Worm (Caenorhabditis elegans) whole organism, L4 larva: ENCODE results near the gene Y49E10.29.

Experiments used
- F49E8.2 ChIP-seq: sonication (generic microtip); optimal IDR thresholded peaks from 2 replicates; lab custom pipeline; 2016; ENCODE audit warnings: missing compliant biosample characterization, mild to moderate bottlenecking, missing genetic modification characterization, borderline replicate concordance
- R02D3.7 ChIP-seq: fragments of 150-350 bp; sonication (generic microtip); optimal IDR thresholded peaks from 3 replicates; lab custom pipeline; 2014; ENCODE audit warnings: missing biosample characterization, missing genetic modification characterization
- T20F7.1 ChIP-seq: fragments of 200-800 bp; sonication (Bioruptor generic); optimal IDR thresholded peaks from 2 replicates; lab custom pipeline; 2018; ENCODE audit warnings: mild to moderate bottlenecking, missing genetic modification characterization, missing compliant biosample characterization
- Y48G9A.11 ChIP-seq: fragments of 200-800 bp; sonication (Bioruptor generic); IDR thresholded peaks from 2 replicates; pipeline ENCODE4 v1.3.6; 2022; ENCODE audit warnings: missing genetic modification reagents, missing genetic modification characterization, missing compliant biosample characterization
- Y75B8A.6 ChIP-seq: fragments of 200-800 bp; sonication (Bioruptor generic); IDR thresholded peaks from 2 replicates; pipeline ENCODE4 v1.3.6; 2022; ENCODE audit warnings: missing genetic modification reagents, missing genetic modification characterization, missing compliant biosample characterization
- aha-1 ChIP-seq: fragments of 150-350 bp; peaks from one replicate; lab custom pipeline; 2014; ENCODE audit warnings: missing biosample characterization, missing genetic modification characterization
- aly-2 ChIP-seq: sonication (generic microtip); optimal IDR thresholded peaks from 2 replicates; lab custom pipeline; 2018; ENCODE audit warnings: missing biosample characterization, missing genetic modification characterization
- ama-1 ChIP-seq: fragments of 150-350 bp; optimal IDR thresholded peaks from 2 replicates; lab custom pipeline; 2014; ENCODE audit warnings: inconsistent platforms, mixed read lengths
- ceh-28 ChIP-seq: fragments of 150-350 bp; optimal IDR thresholded peaks from 2 replicates; lab custom pipeline; 2014; ENCODE audit warnings: missing biosample characterization, missing genetic modification reagents, missing genetic modification characterization
- ceh-32 ChIP-seq: sonication (generic microtip); optimal IDR thresholded peaks from 2 replicates; lab custom pipeline; 2016; ENCODE audit warnings: mild to moderate bottlenecking, missing genetic modification characterization, missing compliant biosample characterization; ENCODE audit not compliant: poor library complexity
- ceh-62 ChIP-seq: sonication (generic microtip); optimal IDR thresholded peaks from 2 replicates; lab custom pipeline; 2017; ENCODE audit warnings: missing biosample characterization, missing genetic modification characterization
- ces-1 ChIP-seq: fragments of 150-350 bp; sonication (generic microtip); optimal IDR thresholded peaks from 4 replicates; lab custom pipeline; 2014; ENCODE audit warnings: missing biosample characterization, missing genetic modification reagents, missing genetic modification characterization
- ctbp-1 ChIP-seq: fragments of 200-800 bp; sonication (Bioruptor generic); IDR thresholded peaks from 2 replicates; pipeline ENCODE4 v1.3.6; 2022; ENCODE audit warnings: missing genetic modification reagents, missing genetic modification characterization, missing compliant biosample characterization
- daf-8 ChIP-seq: fragments of 200-800 bp; sonication (Bioruptor generic); IDR thresholded peaks from 2 replicates; pipeline ENCODE4 v1.3.6; 2022; ENCODE audit warnings: missing genetic modification characterization, missing compliant biosample characterization
- dmd-6 ChIP-seq: fragments of 200-800 bp; sonication (Bioruptor generic); IDR thresholded peaks from 2 replicates; pipeline ENCODE4 v1.3.6; 2022; ENCODE audit warnings: missing genetic modification reagents, missing genetic modification characterization, missing compliant biosample characterization
- dmd-8 ChIP-seq: fragments of 200-800 bp; sonication (Bioruptor generic); IDR thresholded peaks from 2 replicates; pipeline ENCODE4 v1.3.6; 2022; ENCODE audit warnings: missing genetic modification characterization, missing compliant biosample characterization
- dpl-1 ChIP-seq: fragments of 150-350 bp; optimal IDR thresholded peaks from 2 replicates; lab custom pipeline; 2014; ENCODE audit warnings: missing biosample characterization, missing genetic modification reagents, missing genetic modification characterization
- egl-43 ChIP-seq: fragments of 200-800 bp; sonication (Bioruptor generic); IDR thresholded peaks from 2 replicates; pipeline ENCODE4 v1.3.6; 2022; ENCODE audit warnings: missing genetic modification reagents, missing genetic modification characterization, missing compliant biosample characterization
- fos-1 ChIP-seq: fragments of 150-350 bp; optimal IDR thresholded peaks from 2 replicates; lab custom pipeline; 2014; ENCODE audit warnings: missing biosample characterization, missing genetic modification characterization
- gei-8 ChIP-seq: fragments of 200-800 bp; sonication (Bioruptor generic); optimal IDR thresholded peaks from 2 replicates; lab custom pipeline; 2018; ENCODE audit warnings: mild to moderate bottlenecking, missing genetic modification characterization, missing compliant biosample characterization
- hlh-30 ChIP-seq: sonication (generic microtip); optimal IDR thresholded peaks from 2 replicates; lab custom pipeline; 2017; ENCODE audit warnings: antibody characterized with exemption, mild to moderate bottlenecking, missing genetic modification characterization, missing compliant biosample characterization; ENCODE audit not compliant: insufficient read depth
- hmg-1.1 ChIP-seq: fragments of 200-800 bp; sonication (Bioruptor generic); IDR thresholded peaks from 2 replicates; pipeline ENCODE4 v1.3.6; 2022; ENCODE audit warnings: missing genetic modification reagents, missing genetic modification characterization, missing compliant biosample characterization
- lim-7 ChIP-seq: fragments of 200-800 bp; sonication (Bioruptor generic); IDR thresholded peaks from 2 replicates; pipeline ENCODE4 v1.3.6; 2022; ENCODE audit warnings: missing genetic modification characterization, missing compliant biosample characterization
- lin-1 ChIP-seq: fragments of 200-800 bp; sonication (Bioruptor generic); IDR thresholded peaks from 2 replicates; pipeline ENCODE4 v1.3.6; 2022; ENCODE audit warnings: missing genetic modification reagents, missing genetic modification characterization, missing compliant biosample characterization
- lin-15B ChIP-seq: fragments of 150-350 bp; sonication (generic microtip); optimal IDR thresholded peaks from 3 replicates; lab custom pipeline; 2014; ENCODE audit warnings: missing biosample characterization, missing genetic modification characterization
- lin-38 ChIP-seq: fragments of 200-800 bp; sonication (Bioruptor generic); IDR thresholded peaks from 2 replicates; pipeline ENCODE4 v1.3.6; 2022; ENCODE audit warnings: missing genetic modification reagents, missing genetic modification characterization, missing compliant biosample characterization
- lin-39 ChIP-seq: fragments of 150-350 bp; optimal IDR thresholded peaks from 2 replicates; lab custom pipeline; 2014; ENCODE audit warnings: missing biosample characterization, missing genetic modification reagents, missing genetic modification characterization
- lir-3 ChIP-seq: sonication (generic microtip); optimal IDR thresholded peaks from 2 replicates; lab custom pipeline; 2016; ENCODE audit warnings: mild to moderate bottlenecking, missing genetic modification characterization, missing compliant biosample characterization
- lsy-2 ChIP-seq, 2 experiments: fragments of 150-350 bp in 1 of 2; sonication (generic microtip) in 1 of 2; optimal IDR thresholded peaks; 2 replicates each; lab custom pipeline; 2014 to 2017; ENCODE audit warnings: missing biosample characterization in 2 of 2, missing genetic modification characterization in 2 of 2
- madf-5 ChIP-seq, 2 experiments: fragments of 200-800 bp; sonication (Bioruptor generic); IDR thresholded peaks; 2 replicates each; pipeline ENCODE4 v1.3.6; 2022; ENCODE audit warnings: missing compliant biosample characterization in 2 of 2, missing genetic modification characterization in 2 of 2
- madf-9 ChIP-seq: fragments of 200-800 bp; sonication (Bioruptor generic); conservative IDR thresholded peaks from 2 replicates; pipeline ENCODE4 v1.3.6; 2022; ENCODE audit warnings: missing genetic modification reagents, missing genetic modification characterization, missing compliant biosample characterization
- mdt-29 ChIP-seq: fragments of 200-800 bp; sonication (Bioruptor generic); IDR thresholded peaks from 2 replicates; pipeline ENCODE4 v1.3.6; 2022; ENCODE audit warnings: missing genetic modification reagents, missing genetic modification characterization, missing compliant biosample characterization
- mes-2 ChIP-seq: sonication (generic microtip); optimal IDR thresholded peaks from 2 replicates; lab custom pipeline; 2016; ENCODE audit warnings: missing genotype, mild to moderate bottlenecking, missing genetic modification characterization, missing compliant biosample characterization; ENCODE audit not compliant: poor library complexity, severe bottlenecking
- mxl-2 ChIP-seq: fragments of 200-800 bp; sonication (Bioruptor generic); conservative IDR thresholded peaks from 2 replicates; pipeline ENCODE4 v1.3.6; 2022; ENCODE audit warnings: missing genetic modification reagents, missing genetic modification characterization, missing compliant biosample characterization
- mxl-3 ChIP-seq: fragments of 200-800 bp; sonication (Bioruptor generic); optimal IDR thresholded peaks from 2 replicates; lab custom pipeline; 2018; ENCODE audit warnings: mild to moderate bottlenecking, missing genetic modification characterization, missing compliant biosample characterization
- nhr-102 ChIP-seq: sonication (generic microtip); optimal IDR thresholded peaks from 2 replicates; lab custom pipeline; 2016; ENCODE audit warnings: mild to moderate bottlenecking, missing genetic modification characterization, moderate library complexity, missing compliant biosample characterization
- nhr-25 ChIP-seq: sonication (generic microtip); optimal IDR thresholded peaks from 2 replicates; lab custom pipeline; 2017; ENCODE audit warnings: missing genetic modification characterization, mild to moderate bottlenecking, missing compliant biosample characterization, antibody characterized with exemption, moderate library complexity, borderline replicate concordance; ENCODE audit not compliant: insufficient read depth
- nhr-28 ChIP-seq: fragments of 150-350 bp; optimal IDR thresholded peaks from 2 replicates; lab custom pipeline; 2014; ENCODE audit warnings: missing biosample characterization, missing genetic modification characterization
- nhr-6 ChIP-seq: fragments of 150-350 bp; optimal IDR thresholded peaks from 2 replicates; lab custom pipeline; 2014; ENCODE audit warnings: missing biosample characterization, missing genetic modification characterization
- php-3 ChIP-seq: fragments of 200-800 bp; sonication (Bioruptor generic); IDR thresholded peaks from 2 replicates; pipeline ENCODE4 v1.3.6; 2022; ENCODE audit warnings: missing genetic modification reagents, missing genetic modification characterization, missing compliant biosample characterization
- rbr-2 ChIP-seq: sonication (generic microtip); optimal IDR thresholded peaks from 2 replicates; lab custom pipeline; 2016; ENCODE audit warnings: missing genotype, missing genetic modification characterization, missing compliant biosample characterization
- set-16 ChIP-seq: fragments of 200-800 bp; sonication (Bioruptor generic); IDR thresholded peaks from 2 replicates; pipeline ENCODE4 v1.3.6; 2022; ENCODE audit warnings: missing genetic modification reagents, missing genetic modification characterization, missing compliant biosample characterization
- skn-1 ChIP-seq: fragments of 150-350 bp; optimal IDR thresholded peaks from 2 replicates; lab custom pipeline; 2014; ENCODE audit warnings: missing biosample characterization, missing genetic modification characterization
- snpc-1.2 ChIP-seq: fragments of 200-800 bp; sonication (Bioruptor generic); IDR thresholded peaks from 2 replicates; pipeline ENCODE4 v1.3.6; 2022; ENCODE audit warnings: missing genetic modification reagents, missing genetic modification characterization, missing compliant biosample characterization
- snpc-4 ChIP-seq: fragments of 150-350 bp; optimal IDR thresholded peaks from 2 replicates; lab custom pipeline; 2014; ENCODE audit warnings: missing biosample characterization, missing genetic modification characterization
- tag-97 ChIP-seq: fragments of 200-800 bp; sonication (Bioruptor generic); IDR thresholded peaks from 2 replicates; pipeline ENCODE4 v1.3.6; 2022; ENCODE audit warnings: missing genetic modification characterization, missing compliant biosample characterization
- unc-130 ChIP-seq: sonication (generic microtip); optimal IDR thresholded peaks from 2 replicates; lab custom pipeline; 2016; ENCODE audit warnings: missing genetic modification reagents, missing genetic modification characterization, missing compliant biosample characterization
- unc-62 ChIP-seq, 3 experiments: fragments of 150-350 bp in 1 of 3; sonication (generic microtip); optimal IDR thresholded peaks in 2 of 3; peaks in 1 of 3; 1 replicate in 1 of 3; 2 replicates in 2 of 3; lab custom pipeline; 2014 to 2017; ENCODE audit warnings: missing biosample characterization in 3 of 3, missing genetic modification characterization in 3 of 3, missing genetic modification reagents in 3 of 3, missing genotype in 1 of 3
- vab-7 ChIP-seq: fragments of 200-800 bp; sonication (Bioruptor generic); IDR thresholded peaks from 2 replicates; pipeline ENCODE4 v1.3.6; 2022; ENCODE audit warnings: missing genetic modification reagents, missing genetic modification characterization, missing compliant biosample characterization
- zfp-2 ChIP-seq: sonication (generic microtip); optimal IDR thresholded peaks from 2 replicates; lab custom pipeline; 2016; ENCODE audit warnings: mild to moderate bottlenecking, missing genetic modification characterization, missing compliant biosample characterization
- zip-11 ChIP-seq: fragments of 200-800 bp; sonication (Bioruptor generic); IDR thresholded peaks from 2 replicates; pipeline ENCODE4 v1.3.6; 2022; ENCODE audit warnings: missing genetic modification characterization, missing compliant biosample characterization
- ztf-11 ChIP-seq: fragments of 150-350 bp; optimal IDR thresholded peaks from 2 replicates; lab custom pipeline; 2014; ENCODE audit warnings: missing biosample characterization, missing genetic modification characterization

Y49E10.29 gene

ce11 chrIII:12453785-12454184 lies 15.2 kb upstream of the Y49E10.29 start:
- TF ChIP-seq nhr-28 (peak; percentile 32), snpc-1.2 (GFP tag; lab: Robert Waterston, UW) (no peak), ces-1 (GFP tag; lab: Kevin White, UChicago) (no peak), set-16 (no peak), ama-1 (lab: Kevin White, UChicago) (no peak), lim-7 (GFP tag; lab: Robert Waterston, UW) (no peak), nhr-6 (tag; lab: Kevin White, UChicago) (no peak), dpl-1 (GFP tag; lab: Kevin White, UChicago) (no peak), mxl-2 (GFP tag; lab: Robert Waterston, UW) (no peak), zip-11 (GFP tag; lab: Robert Waterston, UW) (no peak), ctbp-1 (GFP tag; lab: Robert Waterston, UW) (no peak), vab-7 (no peak), madf-5 (GFP tag; IDR thresholded peaks at IDR 0.05; lab: Robert Waterston, UW) (no peak), hmg-1.1 (GFP tag; lab: Robert Waterston, UW) (no peak), ceh-28 (tag; lab: Kevin White, UChicago) (peak; percentile 62), lin-39 (no peak), ztf-11 (tag; lab: Kevin White, UChicago) (no peak), lin-15B (tag; lab: Kevin White, UChicago) (no peak), egl-43 (GFP tag; lab: Robert Waterston, UW) (no peak), R02D3.7 (tag; lab: Kevin White, UChicago) (no peak), F49E8.2 (no peak), zfp-2 (no peak), mxl-3 (GFP tag; lab: Kevin White, UChicago) (no peak), mes-2 (peak; percentile 19), lin-1 (no peak), madf-9 (GFP tag; lab: Robert Waterston, UW) (no peak), skn-1 (tag; lab: Kevin White, UChicago) (no peak), Y48G9A.11 (GFP tag; lab: Robert Waterston, UW) (no peak), unc-62 (GFP tag; optimal IDR thresholded peaks at IDR 0.05 in 1 of 2; lab: Kevin White, UChicago) (no peak), unc-62 (tag; optimal IDR thresholded peaks at IDR 0.05; lab: Kevin White, UChicago) (no peak), snpc-4 (tag; lab: Kevin White, UChicago) (no peak), mdt-29 (GFP tag; lab: Robert Waterston, UW) (no peak), hlh-30 (tag; lab: Kevin White, UChicago) (peak; percentile 2), Y75B8A.6 (GFP tag; lab: Robert Waterston, UW) (no peak), unc-130 (no peak), lir-3 (tag; lab: Kevin White, UChicago) (no peak), daf-8 (GFP tag; lab: Robert Waterston, UW) (no peak), php-3 (GFP tag; lab: Robert Waterston, UW) (peak; percentile 44), nhr-25 (tag; lab: Kevin White, UChicago) (no peak), T20F7.1 (GFP tag; lab: Kevin White, UChicago) (no peak), ceh-32 (tag; lab: Kevin White, UChicago) (no peak), tag-97 (GFP tag; lab: Robert Waterston, UW) (no peak), rbr-2 (tag; lab: Kevin White, UChicago) (no peak), lsy-2 (tag; optimal IDR thresholded peaks at IDR 0.05; lab: Kevin White, UChicago) (no peak), gei-8 (GFP tag; lab: Kevin White, UChicago) (no peak), fos-1 (tag; lab: Kevin White, UChicago) (no peak), dmd-6 (GFP tag; lab: Robert Waterston, UW) (peak; percentile 31), nhr-102 (tag; lab: Kevin White, UChicago) (no peak), aha-1 (tag; lab: Kevin White, UChicago) (peak; percentile 89), dmd-8 (GFP tag; lab: Robert Waterston, UW) (no peak), ceh-62 (tag; lab: Kevin White, UChicago) (no peak), lin-38 (no peak), aly-2 (tag; lab: Kevin White, UChicago) (no peak)
